Worm (Caenorhabditis elegans) whole organism, L2 larva: ENCODE measurements around the gene ctsa-1.2.

Experiments used
- alr-1 ChIP-seq: fragments of 150-350 bp; optimal IDR thresholded peaks from 2 replicates; lab custom pipeline; 2014; ENCODE audit warnings: missing biosample characterization, missing genetic modification characterization
- aly-2 ChIP-seq: fragments of 150-350 bp; optimal IDR thresholded peaks from 2 replicates; lab custom pipeline; 2014; ENCODE audit warnings: missing biosample characterization, missing genetic modification characterization
- ama-1 ChIP-seq: fragments of 150-350 bp; optimal IDR thresholded peaks from 2 replicates; lab custom pipeline; 2018; ENCODE audit warnings: inconsistent platforms
- blmp-1 ChIP-seq: sonication (generic microtip); optimal IDR thresholded peaks from 2 replicates; lab custom pipeline; 2017; ENCODE audit warnings: missing genetic modification characterization, mild to moderate bottlenecking, missing compliant biosample characterization, antibody characterized with exemption, moderate library complexity; ENCODE audit not compliant: insufficient read depth
- dmd-4 ChIP-seq: sonication (generic microtip); optimal IDR thresholded peaks from 2 replicates; lab custom pipeline; 2017; ENCODE audit warnings: missing biosample characterization, missing genetic modification characterization
- mdl-1 ChIP-seq, 2 experiments: fragments of 150-350 bp in 1 of 2; sonication (generic microtip) in 1 of 2; optimal IDR thresholded peaks; 2 replicates each; lab custom pipeline; 2017; ENCODE audit warnings: missing biosample characterization in 2 of 2, missing genetic modification characterization in 2 of 2
- nhr-11 ChIP-seq: fragments of 150-350 bp; optimal IDR thresholded peaks from 2 replicates; lab custom pipeline; 2014; ENCODE audit warnings: missing biosample characterization, missing genetic modification characterization

DNA sequence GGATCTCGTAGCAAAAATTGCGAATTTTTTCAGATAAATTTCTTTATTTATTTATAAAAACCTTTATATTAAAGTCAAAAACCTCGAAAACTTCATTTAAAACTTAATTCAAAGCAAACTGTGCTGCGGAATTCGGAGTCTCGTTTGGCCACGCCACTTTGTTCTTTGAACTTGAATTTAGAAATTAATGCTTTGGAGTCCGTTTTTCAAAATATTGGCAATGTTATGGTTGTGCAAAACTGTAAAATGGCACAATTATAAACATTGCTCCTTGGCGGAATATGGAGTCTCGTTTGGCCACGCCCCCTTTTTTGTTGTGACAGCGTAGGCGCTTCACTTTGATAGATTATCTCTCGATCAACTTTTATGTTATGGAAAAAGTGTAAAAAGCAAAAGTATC is 19.6 kb upstream of the ctsa-1.2 start:
- TF ChIP-seq ama-1 (lab: Kevin White, UChicago) (no peak), blmp-1 (no peak), alr-1 (tag; lab: Kevin White, UChicago) (no peak), nhr-11 (tag; lab: Kevin White, UChicago) (no peak), aly-2 (tag; lab: Kevin White, UChicago) (no peak), dmd-4 (tag; lab: Kevin White, UChicago) (no peak), mdl-1 (tag; optimal IDR thresholded peaks at IDR 0.05; lab: Kevin White, UChicago) (no peak)
